Worm (Caenorhabditis elegans) whole organism, L2 larva: ENCODE data around the gene T28A11.18.
A peak's percentile ranks its signal among the peaks of the same experiment; 100 is the strongest.

Experiments
- R02D3.7 ChIP-seq: fragments of 150-350 bp; optimal IDR thresholded peaks from 2 replicates; lab custom pipeline; 2014; ENCODE audit warnings: missing biosample characterization, missing genetic modification characterization
- ceh-82 ChIP-seq: fragments of 150-350 bp; optimal IDR thresholded peaks from 2 replicates; lab custom pipeline; 2014; ENCODE audit warnings: missing biosample characterization, missing genetic modification characterization
- elt-3 ChIP-seq: sonication (generic microtip); optimal IDR thresholded peaks from 2 replicates; lab custom pipeline; 2017; ENCODE audit warnings: missing biosample characterization, missing genetic modification characterization
- fos-1 ChIP-seq: fragments of 150-350 bp; optimal IDR thresholded peaks from 2 replicates; lab custom pipeline; 2014; ENCODE audit warnings: missing biosample characterization, missing genetic modification characterization
- lin-11 ChIP-seq: fragments of 150-350 bp; sonication (generic microtip); optimal IDR thresholded peaks from 2 replicates; lab custom pipeline; 2014; ENCODE audit warnings: missing biosample characterization, missing genetic modification characterization, inconsistent platforms, mixed read lengths
- nhr-10 ChIP-seq: sonication (generic microtip); optimal IDR thresholded peaks from 2 replicates; lab custom pipeline; 2017; ENCODE audit warnings: missing biosample characterization, missing genetic modification characterization
- nhr-11 ChIP-seq: fragments of 150-350 bp; optimal IDR thresholded peaks from 2 replicates; lab custom pipeline; 2014; ENCODE audit warnings: missing biosample characterization, missing genetic modification characterization
- nhr-237 ChIP-seq: fragments of 150-350 bp; optimal IDR thresholded peaks from 2 replicates; lab custom pipeline; 2014; ENCODE audit warnings: missing biosample characterization, missing genetic modification characterization
- ztf-11 ChIP-seq: sonication (generic microtip); optimal IDR thresholded peaks from 2 replicates; lab custom pipeline; 2017; ENCODE audit warnings: missing biosample characterization, missing genetic modification characterization

- peak; percentile 24 for TF ChIP-seq lin-11 (tag; lab: Kevin White, UChicago)
- TF ChIP-seq nhr-11 (tag; lab: Kevin White, UChicago), result no peak
- no peak for TF ChIP-seq elt-3 (tag; lab: Kevin White, UChicago)
- no peak for TF ChIP-seq nhr-237 (tag; lab: Kevin White, UChicago)
- TF ChIP-seq fos-1 (tag; lab: Kevin White, UChicago), result peak; percentile 72
- no peak for TF ChIP-seq R02D3.7 (tag; lab: Kevin White, UChicago)
- no peak for TF ChIP-seq nhr-10 (tag; lab: Kevin White, UChicago)
- no peak for TF ChIP-seq ceh-82 (tag; lab: Kevin White, UChicago)
- TF ChIP-seq ztf-11 (tag; lab: Kevin White, UChicago), result no peak
Measured at ce11 chrV:3315308-3315707, 47.5 kb upstream of the T28A11.18 start, which contains the start of gene arrd-19.
